Worm (Caenorhabditis elegans): Measurements from ENCODE around the gene Y57A10A.29.

ce11 chrII:12266797-12267196 is 12.6 kb upstream of the Y57A10A.29 start:
- no peak for TF ChIP-seq sem-2 (GFP tag; optimal IDR thresholded peaks at IDR 0.05)
- no peak for TF ChIP-seq nhr-76 (tag; optimal IDR thresholded peaks at IDR 0.05)
- no peak for TF ChIP-seq mab-5 (tag; optimal IDR thresholded peaks at IDR 0.05)
- TF ChIP-seq ztf-11 (tag; optimal IDR thresholded peaks at IDR 0.05), result no peak
- TF ChIP-seq elt-3 (tag; optimal IDR thresholded peaks at IDR 0.05), result no peak
- no peak for TF ChIP-seq unc-39 (tag; optimal IDR thresholded peaks at IDR 0.05)
- TF ChIP-seq lsy-2 (tag; optimal IDR thresholded peaks at IDR 0.05), result no peak
- TF ChIP-seq unc-120 (tag; optimal IDR thresholded peaks at IDR 0.05; ENCODE audit: poor library complexity, severe bottlenecking), result no peak
